Fruit fly (Drosophila melanogaster): ENCODE results near the gene Pfdn4.

DNA sequence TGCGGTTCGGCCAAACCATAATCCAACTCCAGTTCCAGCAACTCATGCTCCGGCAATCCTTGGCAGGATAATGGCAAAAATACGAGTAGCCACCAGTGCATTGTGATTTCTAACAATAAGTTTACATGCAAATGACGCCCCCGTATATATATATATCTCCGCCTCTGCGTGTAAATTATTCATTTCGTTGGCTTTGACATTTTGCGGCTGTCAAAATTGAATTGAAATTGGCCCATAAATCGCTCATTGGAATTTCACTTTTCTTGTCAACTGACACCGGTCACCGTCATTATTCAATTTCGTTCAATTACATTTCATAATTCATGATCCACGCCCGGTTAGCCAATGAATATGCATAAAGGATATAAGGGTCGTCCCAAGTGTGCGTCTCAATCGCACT is 14.9 kb upstream of the Pfdn4 start, which contains the start of gene Ir64a:
- TF ChIP-seq ro (GFP tag; IDR thresholded peaks at IDR 0.05) (no peak), CG10321 (GFP tag; IDR thresholded peaks at IDR 0.05) (no peak), fru (optimal IDR thresholded peaks at IDR 0.05) (no peak), CG32772 (GFP tag; IDR thresholded peaks at IDR 0.05) (no peak), CG13775 (GFP tag; optimal IDR thresholded peaks at IDR 0.05) (no peak), ttk (GFP tag; IDR thresholded peaks at IDR 0.05) (no peak), jumu (GFP tag; optimal IDR thresholded peaks at IDR 0.05) (no peak), CG8290 (GFP tag; optimal IDR thresholded peaks at IDR 0.05) (no peak), CG8290 (tag; optimal IDR thresholded peaks at IDR 0.05) (no peak), BEAF-32 (GFP tag; optimal IDR thresholded peaks at IDR 0.05) (no peak), bigmax (GFP tag; optimal IDR thresholded peaks at IDR 0.05) (no peak), cg (GFP tag; optimal IDR thresholded peaks at IDR 0.05) (no peak), B-H1 (GFP tag; IDR thresholded peaks at IDR 0.05) (no peak), vfl (GFP tag; optimal IDR thresholded peaks at IDR 0.05) (no peak), CG14860 (GFP tag; IDR thresholded peaks at IDR 0.05; ENCODE audit: partially characterized antibody) (no peak)
